Worm (Caenorhabditis elegans) whole organism, L4 larva: ENCODE data around the gene K01D12.5.

ENCODE experiments used
- arid-1 ChIP-seq: fragments of 200-800 bp; sonication (Bioruptor generic); conservative IDR thresholded peaks from 2 replicates; pipeline ENCODE4 v1.3.6; 2022; ENCODE audit warnings: missing genetic modification reagents, missing genetic modification characterization, missing compliant biosample characterization
- fkh-10 ChIP-seq: fragments of 150-350 bp; optimal IDR thresholded peaks from 2 replicates; lab custom pipeline; 2014; ENCODE audit warnings: missing biosample characterization, missing genetic modification reagents, missing genetic modification characterization
- lin-29 ChIP-seq: fragments of 200-800 bp; sonication (Bioruptor generic); IDR thresholded peaks from 2 replicates; pipeline ENCODE4 v1.3.6; 2022; ENCODE audit warnings: missing genetic modification reagents, missing genetic modification characterization, missing compliant biosample characterization
- lsy-2 ChIP-seq, 2 experiments: fragments of 150-350 bp in 1 of 2; sonication (generic microtip) in 1 of 2; optimal IDR thresholded peaks; 2 replicates each; lab custom pipeline; 2014 to 2017; ENCODE audit warnings: missing biosample characterization in 2 of 2, missing genetic modification characterization in 2 of 2
- mxl-2 ChIP-seq: fragments of 200-800 bp; sonication (Bioruptor generic); conservative IDR thresholded peaks from 2 replicates; pipeline ENCODE4 v1.3.6; 2022; ENCODE audit warnings: missing genetic modification reagents, missing genetic modification characterization, missing compliant biosample characterization
- nhr-11 ChIP-seq: fragments of 150-350 bp; optimal IDR thresholded peaks from 2 replicates; lab custom pipeline; 2014; ENCODE audit warnings: missing biosample characterization, missing genetic modification characterization
- nhr-25 ChIP-seq: sonication (generic microtip); optimal IDR thresholded peaks from 2 replicates; lab custom pipeline; 2017; ENCODE audit warnings: missing genetic modification characterization, mild to moderate bottlenecking, missing compliant biosample characterization, antibody characterized with exemption, moderate library complexity, borderline replicate concordance; ENCODE audit not compliant: insufficient read depth
- nhr-6 ChIP-seq: fragments of 150-350 bp; optimal IDR thresholded peaks from 2 replicates; lab custom pipeline; 2014; ENCODE audit warnings: missing biosample characterization, missing genetic modification characterization
- snpc-4 ChIP-seq: fragments of 150-350 bp; optimal IDR thresholded peaks from 2 replicates; lab custom pipeline; 2014; ENCODE audit warnings: missing biosample characterization, missing genetic modification characterization

DNA sequence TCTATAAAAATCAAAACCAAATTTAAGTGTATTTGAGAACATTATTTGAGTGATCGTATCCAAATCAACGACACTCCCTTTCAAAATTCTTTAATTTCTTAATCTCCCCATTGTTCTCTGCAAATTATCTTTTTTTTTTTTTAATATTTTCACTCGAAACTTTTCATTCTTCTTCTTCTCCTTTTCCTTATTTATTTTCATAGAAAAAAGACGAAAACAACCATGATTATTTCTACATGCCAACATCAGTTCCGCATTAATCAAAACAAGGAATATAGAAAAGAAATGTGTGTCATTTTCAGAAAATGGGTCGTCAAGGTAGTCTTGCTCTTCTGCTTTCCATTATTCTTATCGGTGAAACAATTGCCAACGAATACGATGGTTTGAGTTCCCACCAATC is at the start of gene K01D12.5:
- TF ChIP-seq lsy-2 (tag; optimal IDR thresholded peaks at IDR 0.05; lab: Kevin White, UChicago), result no peak
- TF ChIP-seq nhr-11 (tag; lab: Kevin White, UChicago), result no peak
- no peak for TF ChIP-seq nhr-25 (tag; lab: Kevin White, UChicago)
- no peak for TF ChIP-seq fkh-10 (GFP tag; lab: Kevin White, UChicago)
- TF ChIP-seq mxl-2, result no peak
- TF ChIP-seq nhr-6 (tag; lab: Kevin White, UChicago), result no peak
- TF ChIP-seq lin-29 (GFP tag; lab: Robert Waterston, UW), result no peak
- no peak for TF ChIP-seq arid-1 (GFP tag; lab: Robert Waterston, UW)
- TF ChIP-seq snpc-4 (tag; lab: Kevin White, UChicago), result no peak
